Worm (Caenorhabditis elegans) whole organism, L4 larva: Measurements from ENCODE around the gene del-10.

Source experiments
- ama-1 ChIP-seq: fragments of 150-350 bp; optimal IDR thresholded peaks from 2 replicates; lab custom pipeline; 2014; ENCODE audit warnings: inconsistent platforms, mixed read lengths
- daf-16 ChIP-seq, 3 experiments: sonication (generic microtip); optimal IDR thresholded peaks; 2 replicates each; lab custom pipeline; 2016 to 2017; ENCODE audit warnings: missing genetic modification characterization in 3 of 3, missing genetic modification reagents in 3 of 3, mild to moderate bottlenecking in 2 of 3, missing compliant biosample characterization in 2 of 3, missing biosample characterization in 1 of 3, moderate library complexity in 1 of 3
- fos-1 ChIP-seq: fragments of 150-350 bp; optimal IDR thresholded peaks from 2 replicates; lab custom pipeline; 2014; ENCODE audit warnings: missing biosample characterization, missing genetic modification characterization
- pha-4 ChIP-seq, 2 experiments: fragments of 150-350 bp in 1 of 2; fragments of 200-800 bp in 1 of 2; sonication (Bioruptor generic) in 1 of 2; IDR thresholded peaks in 1 of 2; optimal IDR thresholded peaks in 1 of 2; 2 replicates each; pipeline versions ENCODE4 v1.3.6 to Lab custom; 2014 to 2022; ENCODE audit warnings: missing genetic modification characterization in 2 of 2, missing genetic modification reagents in 2 of 2, missing biosample characterization in 1 of 2, missing compliant biosample characterization in 1 of 2
- unc-130 ChIP-seq: sonication (generic microtip); optimal IDR thresholded peaks from 2 replicates; lab custom pipeline; 2016; ENCODE audit warnings: missing genetic modification reagents, missing genetic modification characterization, missing compliant biosample characterization
- unc-62 ChIP-seq, 3 experiments: fragments of 150-350 bp in 1 of 3; sonication (generic microtip); optimal IDR thresholded peaks in 2 of 3; peaks in 1 of 3; 1 replicate in 1 of 3; 2 replicates in 2 of 3; lab custom pipeline; 2014 to 2017; ENCODE audit warnings: missing biosample characterization in 3 of 3, missing genetic modification characterization in 3 of 3, missing genetic modification reagents in 3 of 3, missing genotype in 1 of 3
- ztf-11 ChIP-seq: fragments of 150-350 bp; optimal IDR thresholded peaks from 2 replicates; lab custom pipeline; 2014; ENCODE audit warnings: missing biosample characterization, missing genetic modification characterization

ce11 chrII:6522622-6523254 is 40.8 kb upstream of the del-10 start:
- TF ChIP-seq ama-1, result no peak
- no peak for TF ChIP-seq unc-130 (GFP tag; lab: Kevin White, UChicago)
- TF ChIP-seq fos-1, result no peak
- TF ChIP-seq unc-62 (GFP tag; optimal IDR thresholded peaks at IDR 0.05 in 1 of 2; lab: Kevin White, UChicago), result peak in 1 of 2 experiments; percentile 88
- no peak for TF ChIP-seq unc-62 (tag; optimal IDR thresholded peaks at IDR 0.05; lab: Kevin White, UChicago)
- no peak for TF ChIP-seq ztf-11
- TF ChIP-seq pha-4 (GFP tag; IDR thresholded peaks at IDR 0.05; lab: Robert Waterston, UW), result no peak
- TF ChIP-seq pha-4 (tag; optimal IDR thresholded peaks at IDR 0.05; lab: Kevin White, UChicago), result no peak
- TF ChIP-seq daf-16 (GFP tag; optimal IDR thresholded peaks at IDR 0.05; lab: Kevin White, UChicago), result no peak
- peak; percentile 32 for TF ChIP-seq daf-16 (tag; optimal IDR thresholded peaks at IDR 0.05; lab: Kevin White, UChicago)
